Fruit fly (Drosophila melanogaster) whole organism: Measurements from ENCODE around the gene Bet3.

Source experiments
- CG8478 ChIP-seq: fragments of >200 bp; optimal IDR thresholded peaks from 2 replicates; lab custom pipeline; 2018; ENCODE audit warnings: inconsistent platforms
- Dll ChIP-seq: fragments of >200 bp; optimal IDR thresholded peaks from 2 replicates; lab custom pipeline; 2017
- EcR ChIP-seq, 2 experiments: fragments of >200 bp; optimal IDR thresholded peaks; 2 replicates each; lab custom pipeline; 2017; ENCODE audit warnings: missing biosample characterization in 2 of 2, missing genetic modification characterization in 2 of 2, missing genetic modification reagents in 2 of 2
- pan ChIP-seq: fragments of >200 bp; optimal IDR thresholded peaks from 2 replicates; lab custom pipeline; 2017
- psq ChIP-seq: fragments of >200 bp; optimal IDR thresholded peaks from 2 replicates; lab custom pipeline; 2017
- usp ChIP-seq: fragments of >200 bp; optimal IDR thresholded peaks from 2 replicates; lab custom pipeline; 2017; ENCODE audit warnings: missing biosample characterization, missing genetic modification characterization, mixed read lengths

Gene Bet3

DNA sequence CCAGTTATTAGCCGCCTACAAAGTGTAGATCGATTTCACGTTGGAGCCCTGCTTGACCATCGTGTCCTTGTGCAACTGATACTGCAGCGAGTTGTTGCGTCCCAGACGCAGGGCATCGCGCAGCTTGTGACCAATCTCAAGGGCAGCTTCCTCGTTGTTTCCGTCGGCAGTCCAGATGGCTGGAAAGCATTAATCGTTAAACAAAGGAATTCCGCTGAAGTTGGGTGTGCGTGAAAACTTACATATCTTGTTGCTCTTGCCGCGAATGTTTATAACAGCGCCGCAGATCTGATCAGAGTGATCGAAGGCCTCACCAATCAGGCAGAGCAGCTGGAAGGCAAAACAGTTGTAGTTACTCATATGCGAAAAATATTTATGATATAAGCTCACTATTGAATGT, 42.2 kb downstream of the Bet3 start:
- TF ChIP-seq usp (no peak), pan (lab: Kevin White, UChicago) (no peak), psq (lab: Kevin White, UChicago) (no peak), CG8478 (lab: Kevin White, UChicago) (no peak), Dll (lab: Kevin White, UChicago) (no peak), EcR (GFP tag; optimal IDR thresholded peaks at IDR 0.05; lab: Kevin White, UChicago) (no peak)

DNA sequence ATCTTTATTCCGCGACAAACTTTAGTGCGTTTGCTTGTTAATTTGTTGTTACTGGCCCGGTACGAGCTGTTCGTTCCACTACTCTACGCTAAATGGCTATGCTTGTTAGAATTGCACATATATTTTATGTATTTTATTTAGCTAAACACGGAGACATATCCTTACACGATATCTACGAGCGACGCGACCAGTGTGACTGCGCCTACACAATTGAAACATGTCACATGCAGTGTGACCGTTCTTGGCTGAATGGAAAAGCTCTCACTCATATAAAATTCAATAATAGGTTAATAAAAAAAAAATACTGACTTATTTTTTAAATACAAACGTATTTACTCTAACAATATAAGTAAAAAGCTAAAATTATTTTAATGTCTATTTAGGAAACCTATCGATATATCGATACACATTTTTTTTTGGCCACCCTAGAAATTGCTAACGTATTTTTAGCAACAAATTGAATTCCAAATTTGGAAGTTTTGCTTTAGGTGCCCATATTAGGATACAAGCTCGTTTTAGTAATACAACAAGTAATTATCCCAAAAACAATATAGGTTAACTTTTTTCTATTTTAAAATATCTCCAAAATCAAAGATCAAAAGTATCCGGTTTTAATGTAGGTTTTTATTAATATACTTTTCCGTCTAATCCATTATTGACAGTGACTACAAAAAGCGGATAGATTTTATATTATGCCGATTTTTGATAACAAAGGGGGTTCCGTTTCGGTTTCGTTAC, 42.9 kb downstream of the Bet3 start, which contains the start of gene CG4080:
TSS of gene CG4080 (minus strand) at position 215 of the 738 bp plus-strand sequence.
- TF ChIP-seq Dll (lab: Kevin White, UChicago) = no peak
- no peak for TF ChIP-seq usp

DNA sequence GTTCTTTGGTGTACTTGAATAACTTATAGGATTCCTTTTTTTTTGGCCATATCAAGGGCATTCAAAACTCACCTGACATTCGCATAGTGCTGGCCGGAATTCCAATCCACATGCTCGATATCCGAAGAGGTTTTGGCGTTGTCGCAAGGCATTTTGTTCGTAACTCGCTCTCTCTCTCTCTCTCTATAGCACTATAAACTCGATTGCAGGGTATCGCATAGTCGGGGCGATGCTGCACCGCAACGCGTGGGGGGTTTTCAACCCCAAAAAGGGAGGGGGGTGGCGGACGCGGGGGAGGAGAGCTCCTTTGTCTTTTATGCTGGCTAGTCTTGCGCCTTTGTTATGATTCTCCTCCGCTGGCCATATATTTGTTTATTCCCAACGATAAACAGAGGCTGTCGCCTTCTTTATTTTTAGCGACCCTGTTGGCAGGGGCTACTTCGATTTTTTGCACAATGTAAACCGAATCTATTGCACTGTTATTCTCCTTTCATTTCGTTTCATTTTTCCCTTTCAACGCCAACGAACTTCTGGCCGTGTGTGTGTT, 43.6 kb downstream of the Bet3 start:
- TF ChIP-seq EcR (GFP tag; optimal IDR thresholded peaks at IDR 0.05; lab: Kevin White, UChicago) = peak in 1 of 2 experiments; percentile 56
- TF ChIP-seq psq (lab: Kevin White, UChicago) = no peak
- TF ChIP-seq Dll (lab: Kevin White, UChicago) = no peak
- TF ChIP-seq pan (lab: Kevin White, UChicago) = no peak
- no peak for TF ChIP-seq usp
- TF ChIP-seq CG8478 (lab: Kevin White, UChicago) = no peak

DNA sequence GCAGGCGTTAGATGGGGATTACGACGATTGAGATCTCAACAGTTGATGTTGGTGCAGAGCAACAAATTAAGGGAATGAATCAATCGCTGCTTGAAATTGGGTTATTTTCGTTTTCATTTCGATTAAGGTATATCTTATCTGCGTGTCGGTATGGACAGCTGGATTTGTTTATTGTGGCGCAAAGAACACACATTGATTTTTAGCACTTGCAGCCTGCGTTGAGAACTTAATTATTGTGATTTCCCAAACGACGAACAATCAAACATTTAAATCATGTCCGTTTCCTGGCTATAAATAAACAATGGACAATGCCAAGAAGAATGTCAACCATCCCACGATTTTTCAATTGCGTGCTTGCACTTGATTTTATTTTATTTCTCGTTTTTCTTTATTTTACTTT, 44.0 kb downstream of the Bet3 start:
- TF ChIP-seq psq (lab: Kevin White, UChicago) (no peak), pan (lab: Kevin White, UChicago) (no peak), usp (no peak), Dll (lab: Kevin White, UChicago) (no peak), EcR (GFP tag; optimal IDR thresholded peaks at IDR 0.05; lab: Kevin White, UChicago) (no peak), CG8478 (lab: Kevin White, UChicago) (no peak)

DNA sequence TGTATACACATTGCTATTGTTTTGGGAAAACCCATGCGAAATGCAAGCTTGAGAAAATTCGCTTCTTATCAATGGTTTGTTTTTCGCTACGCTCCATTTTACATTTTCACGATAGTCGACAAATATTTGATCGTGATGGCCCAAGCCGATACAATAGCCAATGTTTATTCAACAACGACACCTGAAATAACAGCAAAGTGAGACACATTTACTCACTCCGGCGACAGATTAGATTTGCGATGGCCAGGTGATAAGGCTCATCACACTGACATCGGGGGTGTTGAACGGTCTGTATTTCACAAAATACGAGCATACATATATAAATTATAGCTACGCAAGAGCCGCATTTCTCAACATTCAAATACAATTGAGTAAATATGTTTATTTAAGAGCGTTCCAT, 44.9 kb downstream of the Bet3 start:
- TF ChIP-seq Dll (lab: Kevin White, UChicago) (no peak), psq (lab: Kevin White, UChicago) (no peak), usp (no peak), EcR (GFP tag; optimal IDR thresholded peaks at IDR 0.05; lab: Kevin White, UChicago) (no peak), pan (lab: Kevin White, UChicago) (no peak), CG8478 (lab: Kevin White, UChicago) (no peak)

DNA sequence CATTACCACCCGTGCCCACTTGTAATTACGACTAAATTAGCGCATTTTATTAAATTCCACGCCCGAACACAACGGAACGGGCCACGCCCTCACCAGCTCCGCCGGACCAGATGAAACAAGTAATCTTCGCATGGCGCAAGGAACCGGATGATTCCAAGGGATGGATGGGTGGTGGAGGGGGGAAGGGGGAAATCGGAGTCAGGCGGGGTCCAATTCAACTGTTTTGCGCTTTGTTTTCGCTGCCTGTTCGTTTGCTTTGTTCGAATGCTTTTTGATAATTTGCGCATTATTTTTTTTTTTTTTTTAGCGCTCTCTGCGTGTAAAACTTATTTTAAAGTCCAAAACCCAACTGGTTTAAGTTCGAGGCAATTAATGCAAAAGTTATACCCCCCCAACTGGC, 45.4 kb downstream of the Bet3 start:
- TF ChIP-seq Dll (lab: Kevin White, UChicago) = no peak
- TF ChIP-seq psq (lab: Kevin White, UChicago) = no peak
- no peak for TF ChIP-seq pan (lab: Kevin White, UChicago)
- no peak for TF ChIP-seq EcR (GFP tag; optimal IDR thresholded peaks at IDR 0.05; lab: Kevin White, UChicago)
- TF ChIP-seq CG8478 (lab: Kevin White, UChicago) = no peak
- TF ChIP-seq usp = no peak

DNA sequence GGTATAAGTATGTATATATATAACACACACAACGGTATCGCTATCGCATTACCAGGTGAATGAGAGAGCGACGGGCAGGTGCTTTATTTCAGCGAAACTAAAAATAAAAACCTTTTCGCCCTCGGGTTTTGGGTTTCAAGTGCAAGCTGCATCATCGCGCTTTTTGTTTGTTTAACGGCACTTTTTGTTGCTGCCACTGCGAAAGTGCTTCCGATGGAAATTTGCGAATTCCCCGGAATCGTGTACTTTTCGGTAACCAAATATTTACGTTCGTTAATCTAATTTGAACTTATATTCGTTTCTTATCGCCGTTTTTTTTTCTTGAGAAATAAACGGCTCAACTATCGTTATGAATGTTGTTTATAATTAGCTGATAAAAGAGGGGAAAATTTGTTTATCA, 46.0 kb downstream of the Bet3 start:
- TF ChIP-seq pan (lab: Kevin White, UChicago) (no peak), Dll (lab: Kevin White, UChicago) (no peak), usp (no peak), psq (lab: Kevin White, UChicago) (no peak), EcR (GFP tag; optimal IDR thresholded peaks at IDR 0.05; lab: Kevin White, UChicago) (no peak), CG8478 (lab: Kevin White, UChicago) (no peak)

DNA sequence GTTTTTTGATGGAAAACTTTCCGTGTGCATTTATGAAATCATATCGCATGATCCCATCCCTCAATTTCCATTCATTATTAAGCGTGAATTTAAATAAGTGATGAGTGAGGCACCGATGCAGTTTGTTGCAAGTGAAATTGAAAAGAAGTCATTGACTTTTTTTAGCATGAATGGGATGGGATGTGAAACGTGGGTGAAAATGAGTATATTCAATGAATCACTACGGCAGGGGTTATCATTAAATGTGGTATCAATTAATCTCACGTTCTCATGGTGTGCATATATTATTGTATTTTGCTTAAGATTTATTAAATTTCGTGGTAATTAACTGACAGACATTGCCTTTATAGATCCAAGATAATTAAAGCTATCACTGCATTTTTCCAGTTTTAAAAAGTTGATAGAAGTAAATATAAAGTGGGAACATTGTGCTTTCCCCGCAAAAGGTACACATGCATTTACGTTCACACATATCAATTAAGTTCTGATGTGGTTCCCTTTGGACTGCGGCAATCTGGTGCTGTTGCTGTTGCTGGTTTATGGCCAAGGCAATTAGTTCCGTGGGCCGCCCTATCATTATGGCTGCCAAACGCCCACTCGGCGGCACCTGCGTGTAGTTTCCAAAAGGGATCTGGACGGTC, 50.6 kb downstream of the Bet3 start:
- TF ChIP-seq psq (lab: Kevin White, UChicago) (no peak), usp (no peak), Dll (lab: Kevin White, UChicago) (no peak), pan (lab: Kevin White, UChicago) (no peak), EcR (GFP tag; optimal IDR thresholded peaks at IDR 0.05; lab: Kevin White, UChicago) (no peak), CG8478 (lab: Kevin White, UChicago) (no peak)
